Fruit fly (Drosophila melanogaster) whole organism, adult: Measurements from ENCODE around the gene CG15382.

Experiments
- CG11617 ChIP-seq: fragments of 200-800 bp; sonication (Bioruptor generic); optimal IDR thresholded peaks from 2 replicates; lab custom pipeline; 2017; ENCODE audit warnings: mild to moderate bottlenecking, missing biosample characterization, missing genetic modification reagents, missing genetic modification characterization
- CG12768 ChIP-seq: fragments of 200-800 bp; sonication (Bioruptor generic); optimal IDR thresholded peaks from 2 replicates; lab custom pipeline; 2017; ENCODE audit warnings: missing biosample characterization, missing genetic modification characterization, mild to moderate bottlenecking, moderate library complexity, missing genetic modification reagents
- CG14711 ChIP-seq: fragments of 200-800 bp; sonication (Bioruptor generic); optimal IDR thresholded peaks from 2 replicates; lab custom pipeline; 2018; ENCODE audit warnings: missing biosample characterization, mild to moderate bottlenecking, missing genetic modification characterization, moderate library complexity
- CG1620 ChIP-seq: fragments of 200-800 bp; sonication (Bioruptor generic); optimal IDR thresholded peaks from 2 replicates; lab custom pipeline; 2016; ENCODE audit warnings: missing biosample characterization, missing genetic modification characterization
- CG33017 ChIP-seq: fragments of 200-800 bp; sonication (Bioruptor generic); optimal IDR thresholded peaks from 2 replicates; lab custom pipeline; 2018; ENCODE audit warnings: missing biosample characterization, mild to moderate bottlenecking, missing genetic modification characterization, moderate library complexity
- CG5204 ChIP-seq: fragments of 200-800 bp; sonication (Bioruptor generic); optimal IDR thresholded peaks from 2 replicates; lab custom pipeline; 2016; ENCODE audit warnings: missing biosample characterization, missing genetic modification characterization
- CG7045 ChIP-seq: fragments of 200-800 bp; sonication (Bioruptor generic); optimal IDR thresholded peaks from 2 replicates; lab custom pipeline; 2017; ENCODE audit warnings: missing biosample characterization, mild to moderate bottlenecking, missing genetic modification characterization
- CG7101 ChIP-seq: fragments of 200-800 bp; sonication (Bioruptor generic); optimal IDR thresholded peaks from 2 replicates; lab custom pipeline; 2018; ENCODE audit warnings: missing biosample characterization, mild to moderate bottlenecking, missing genetic modification characterization, moderate library complexity
- Clk ChIP-seq: fragments of 200-800 bp; sonication (Bioruptor generic); optimal IDR thresholded peaks from 2 replicates; lab custom pipeline; 2017; ENCODE audit warnings: missing biosample characterization, missing genetic modification characterization
- Crg-1 ChIP-seq: fragments of 200-800 bp; sonication (Bioruptor generic); optimal IDR thresholded peaks from 2 replicates; lab custom pipeline; 2016; ENCODE audit warnings: missing biosample characterization, missing genetic modification characterization
- Hr96 ChIP-seq: fragments of 200-800 bp; sonication (Bioruptor generic); optimal IDR thresholded peaks from 2 replicates; lab custom pipeline; 2016; ENCODE audit warnings: missing biosample characterization, missing genetic modification characterization
- Mnt ChIP-seq: fragments of 200-800 bp; sonication (Bioruptor generic); optimal IDR thresholded peaks from 2 replicates; lab custom pipeline; 2016; ENCODE audit warnings: missing biosample characterization, mild to moderate bottlenecking, missing genetic modification characterization
- bab1 ChIP-seq: fragments of 200-800 bp; sonication (Bioruptor generic); optimal IDR thresholded peaks from 3 replicates; lab custom pipeline; 2019; ENCODE audit warnings: missing biosample characterization, mild to moderate bottlenecking, missing genetic modification characterization, moderate library complexity
- cic ChIP-seq: fragments of 200-800 bp; sonication (Bioruptor generic); optimal IDR thresholded peaks from 2 replicates; lab custom pipeline; 2017; ENCODE audit warnings: missing biosample characterization, mild to moderate bottlenecking, missing genetic modification characterization, moderate library complexity
- cnc ChIP-seq, 2 experiments: fragments of >200 bp; optimal IDR thresholded peaks; 2 replicates each; lab custom pipeline; 2017
- kay ChIP-seq: fragments of 200-800 bp; sonication (Bioruptor generic); peaks from one replicate; lab custom pipeline; 2016; ENCODE audit warnings: missing biosample characterization, missing genetic modification characterization, borderline replicate concordance
- ovo ChIP-seq: fragments of 200-800 bp; sonication (Bioruptor generic); optimal IDR thresholded peaks from 2 replicates; lab custom pipeline; 2016; ENCODE audit warnings: missing biosample characterization, missing genetic modification characterization
- pad ChIP-seq: fragments of 200-800 bp; sonication (Bioruptor generic); optimal IDR thresholded peaks from 3 replicates; lab custom pipeline; 2017; ENCODE audit warnings: missing biosample characterization, missing genetic modification characterization, mild to moderate bottlenecking, moderate library complexity, missing genetic modification reagents
- tj ChIP-seq: fragments of 200-800 bp; sonication (Bioruptor generic); optimal IDR thresholded peaks from 3 replicates; lab custom pipeline; 2017; ENCODE audit warnings: missing biosample characterization, mild to moderate bottlenecking, missing genetic modification characterization, moderate library complexity
- toe ChIP-seq: fragments of 200-800 bp; sonication (Bioruptor generic); optimal IDR thresholded peaks from 2 replicates; lab custom pipeline; 2016; ENCODE audit warnings: missing biosample characterization, missing genetic modification characterization

The CG15382 gene

DNA sequence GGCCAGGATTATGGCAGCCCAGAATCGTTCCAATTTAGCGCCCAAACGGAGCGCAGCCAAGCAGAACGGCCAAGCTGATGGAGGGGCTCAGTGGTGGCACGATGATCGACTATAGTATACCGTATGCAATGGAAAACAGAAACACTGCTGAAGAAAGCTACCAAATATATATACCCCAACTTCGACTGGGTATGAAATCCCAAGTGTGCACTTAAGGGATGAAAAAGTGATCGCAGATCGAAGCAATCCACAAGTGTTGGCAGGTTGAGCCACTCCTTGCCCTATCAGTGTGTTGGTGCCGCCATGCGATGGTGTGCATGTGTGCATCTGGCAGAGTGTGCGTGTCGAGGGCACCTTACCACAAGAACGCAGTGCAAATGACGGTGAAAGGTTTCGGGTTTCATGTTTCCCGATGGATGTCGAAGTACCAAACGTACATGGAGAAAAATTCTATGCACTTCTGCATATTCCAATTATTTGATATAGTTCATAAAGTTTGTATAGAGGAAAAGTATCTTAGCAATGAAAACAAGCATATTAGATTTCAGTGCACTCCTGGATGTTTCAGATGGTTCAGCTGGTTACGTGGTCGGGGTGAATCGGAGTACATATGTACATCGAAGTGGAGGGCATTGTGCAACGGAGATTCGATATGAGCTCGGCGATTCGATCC lies 26.6 kb downstream of the CG15382 start:
- TF ChIP-seq CG33017 (tag; lab: Kevin White, UChicago), result no peak
- TF ChIP-seq tj (GFP tag; lab: Kevin White, UChicago), result no peak
- no peak for TF ChIP-seq CG1620 (GFP tag; lab: Kevin White, UChicago)
- no peak for TF ChIP-seq bab1
- no peak for TF ChIP-seq pad (GFP tag; lab: Kevin White, UChicago)
- TF ChIP-seq cic, result no peak
- TF ChIP-seq Hr96 (GFP tag; lab: Kevin White, UChicago), result no peak
- TF ChIP-seq cnc (optimal IDR thresholded peaks at IDR 0.05; lab: Kevin White, UChicago), result no peak
- no peak for TF ChIP-seq toe (GFP tag; lab: Kevin White, UChicago)
- TF ChIP-seq CG7101, result no peak
- TF ChIP-seq Clk (GFP tag; lab: Kevin White, UChicago), result no peak
- no peak for TF ChIP-seq CG14711 (tag; lab: Kevin White, UChicago)
- no peak for TF ChIP-seq Mnt (GFP tag; lab: Kevin White, UChicago)
- no peak for TF ChIP-seq CG5204 (GFP tag; lab: Kevin White, UChicago)

- no peak for TF ChIP-seq Crg-1 (GFP tag; lab: Kevin White, UChicago)
- no peak for TF ChIP-seq cnc (optimal IDR thresholded peaks at IDR 0.05; lab: Kevin White, UChicago)
- TF ChIP-seq CG12768 (GFP tag; lab: Kevin White, UChicago), result no peak
- no peak for TF ChIP-seq pad (GFP tag; lab: Kevin White, UChicago)
- no peak for TF ChIP-seq CG7101
- no peak for TF ChIP-seq Hr96 (GFP tag; lab: Kevin White, UChicago)
- TF ChIP-seq CG14711 (tag; lab: Kevin White, UChicago), result no peak
- TF ChIP-seq CG33017 (tag; lab: Kevin White, UChicago), result no peak
Measured at dm6 chr2L:2182735-2183340, 27.3 kb downstream of the CG15382 start.

DNA sequence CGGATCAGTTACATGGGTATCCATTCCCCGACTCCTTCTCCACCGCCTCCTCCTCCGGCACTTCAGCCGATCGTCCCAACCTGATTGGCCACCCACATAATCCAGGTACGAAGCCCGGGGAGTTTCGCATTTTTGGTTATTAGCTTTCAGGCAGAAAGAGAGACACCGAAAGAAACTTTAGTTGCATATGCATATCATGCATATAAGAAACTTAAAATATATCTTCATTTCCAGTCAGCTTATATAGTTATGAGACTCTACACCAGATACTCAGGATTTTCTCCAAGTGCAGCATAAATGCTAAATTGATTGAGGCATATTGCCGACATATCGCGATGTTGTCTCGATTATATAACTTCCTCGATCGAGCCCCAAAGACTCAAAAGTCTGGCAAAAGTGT lies 28.6 kb downstream of the CG15382 start:
- TF ChIP-seq kay (GFP tag; lab: Kevin White, UChicago), result no peak
- no peak for TF ChIP-seq CG33017 (tag; lab: Kevin White, UChicago)
- no peak for TF ChIP-seq CG1620 (GFP tag; lab: Kevin White, UChicago)
- no peak for TF ChIP-seq CG14711 (tag; lab: Kevin White, UChicago)
- TF ChIP-seq cnc (optimal IDR thresholded peaks at IDR 0.05; lab: Kevin White, UChicago), result no peak
- no peak for TF ChIP-seq Crg-1 (GFP tag; lab: Kevin White, UChicago)
- TF ChIP-seq Hr96 (GFP tag; lab: Kevin White, UChicago), result no peak
- TF ChIP-seq Clk (GFP tag; lab: Kevin White, UChicago), result no peak
- TF ChIP-seq toe (GFP tag; lab: Kevin White, UChicago), result no peak
- no peak for TF ChIP-seq CG7101
- TF ChIP-seq Mnt (GFP tag; lab: Kevin White, UChicago), result no peak
- TF ChIP-seq CG7045 (GFP tag; lab: Kevin White, UChicago), result no peak
- no peak for TF ChIP-seq CG11617 (GFP tag; lab: Kevin White, UChicago)
- TF ChIP-seq CG5204 (GFP tag; lab: Kevin White, UChicago), result no peak
- TF ChIP-seq bab1, result no peak

DNA sequence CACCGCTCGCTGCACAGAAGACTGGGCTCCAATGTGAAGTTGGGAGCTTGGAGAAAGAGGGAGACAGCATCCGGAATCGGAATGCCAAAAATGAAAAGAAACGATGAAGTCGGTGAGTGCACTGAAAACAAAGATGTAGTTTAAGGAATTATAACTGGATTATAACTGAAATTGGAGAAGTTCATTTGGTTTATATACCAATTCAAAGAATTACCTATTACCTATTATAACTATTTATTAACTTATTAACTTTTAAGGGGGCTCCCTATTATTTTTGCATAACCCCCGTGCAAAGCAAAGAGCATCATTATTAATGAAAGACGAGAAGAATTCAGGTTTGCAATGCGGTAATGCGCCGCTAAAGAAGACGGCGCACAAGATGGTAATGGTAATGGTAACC lies 29.1 kb downstream of the CG15382 start:
- TF ChIP-seq tj (GFP tag; lab: Kevin White, UChicago) (no peak), CG7045 (GFP tag; lab: Kevin White, UChicago) (no peak), CG7101 (no peak), Mnt (GFP tag; lab: Kevin White, UChicago) (no peak), bab1 (no peak), Hr96 (GFP tag; lab: Kevin White, UChicago) (no peak), toe (GFP tag; lab: Kevin White, UChicago) (no peak), pad (GFP tag; lab: Kevin White, UChicago) (no peak), CG5204 (GFP tag; lab: Kevin White, UChicago) (no peak), kay (GFP tag; lab: Kevin White, UChicago) (no peak), Crg-1 (GFP tag; lab: Kevin White, UChicago) (no peak), CG33017 (tag; lab: Kevin White, UChicago) (no peak), ovo (GFP tag; lab: Kevin White, UChicago) (no peak), cnc (optimal IDR thresholded peaks at IDR 0.05; lab: Kevin White, UChicago) (no peak), cic (no peak), Clk (GFP tag; lab: Kevin White, UChicago) (no peak), CG1620 (GFP tag; lab: Kevin White, UChicago) (no peak)

DNA sequence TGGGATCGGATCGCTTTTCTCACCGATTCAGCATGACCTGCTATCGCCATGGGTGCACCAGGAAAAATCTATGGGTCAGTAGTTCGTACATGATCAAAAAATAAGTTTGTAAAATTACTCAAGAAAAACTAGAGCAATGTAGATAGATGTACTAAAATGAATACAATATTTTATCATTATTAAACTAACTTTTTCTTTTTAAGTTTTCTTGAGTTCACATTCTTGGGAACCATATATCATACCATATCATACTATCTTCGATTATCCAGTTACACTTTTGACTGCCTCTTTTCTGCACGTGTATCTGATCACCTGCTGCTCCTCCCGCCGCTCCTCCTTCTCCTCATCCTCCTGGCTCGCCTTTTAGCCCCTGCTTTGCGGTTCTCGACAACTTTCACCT lies 29.8 kb downstream of the CG15382 start:
- TF ChIP-seq cic, result no peak
- no peak for TF ChIP-seq Clk (GFP tag; lab: Kevin White, UChicago)
- TF ChIP-seq tj (GFP tag; lab: Kevin White, UChicago), result no peak
- no peak for TF ChIP-seq toe (GFP tag; lab: Kevin White, UChicago)
- TF ChIP-seq CG7101, result no peak

- no peak for TF ChIP-seq ovo (GFP tag; lab: Kevin White, UChicago)
- no peak for TF ChIP-seq tj (GFP tag; lab: Kevin White, UChicago)
- no peak for TF ChIP-seq CG14711 (tag; lab: Kevin White, UChicago)
- TF ChIP-seq cnc (optimal IDR thresholded peaks at IDR 0.05; lab: Kevin White, UChicago), result no peak
- TF ChIP-seq CG12768 (GFP tag; lab: Kevin White, UChicago), result no peak
- TF ChIP-seq kay (GFP tag; lab: Kevin White, UChicago), result no peak
- TF ChIP-seq Hr96 (GFP tag; lab: Kevin White, UChicago), result no peak
- TF ChIP-seq pad (GFP tag; lab: Kevin White, UChicago), result no peak
- TF ChIP-seq CG5204 (GFP tag; lab: Kevin White, UChicago), result no peak
- no peak for TF ChIP-seq CG7045 (GFP tag; lab: Kevin White, UChicago)
- TF ChIP-seq CG33017 (tag; lab: Kevin White, UChicago), result no peak
- TF ChIP-seq bab1, result no peak
- no peak for TF ChIP-seq Crg-1 (GFP tag; lab: Kevin White, UChicago)
- TF ChIP-seq CG11617 (GFP tag; lab: Kevin White, UChicago), result no peak
- no peak for TF ChIP-seq Mnt (GFP tag; lab: Kevin White, UChicago)
- TF ChIP-seq Clk (GFP tag; lab: Kevin White, UChicago), result no peak
- TF ChIP-seq toe (GFP tag; lab: Kevin White, UChicago), result no peak
- no peak for TF ChIP-seq CG1620 (GFP tag; lab: Kevin White, UChicago)
- TF ChIP-seq CG7101, result no peak
- TF ChIP-seq cic, result no peak
Measured at dm6 chr2L:2187411-2187810, 31.9 kb downstream of the CG15382 start.
